Worm (Caenorhabditis elegans): ENCODE data around the gene Y45G12B.3.

The Y45G12B.3 gene

ce11 chrV:2638545-2638944 is 57.5 kb downstream of the Y45G12B.3 start, which contains the start of gene W02H5.19:
TSS of gene W02H5.19 (plus strand) at chrV:2638890.
- TF ChIP-seq jun-1 (tag; optimal IDR thresholded peaks at IDR 0.05), result no peak
- peak; percentile 72 for TF ChIP-seq nhr-102 (tag; optimal IDR thresholded peaks at IDR 0.05)
- peak; percentile 73 for TF ChIP-seq madf-9 (GFP tag; conservative IDR thresholded peaks at IDR 0.05)
- peak; percentile 90 for TF ChIP-seq dmd-9 (GFP tag; IDR thresholded peaks at IDR 0.05)
- peak; percentile 15 to 28 for TF ChIP-seq daf-16 (GFP tag; optimal IDR thresholded peaks at IDR 0.05)
- peak; percentile 52 for TF ChIP-seq daf-16 (tag; optimal IDR thresholded peaks at IDR 0.05)
- no peak for TF ChIP-seq nhr-237 (tag; optimal IDR thresholded peaks at IDR 0.05)
- TF ChIP-seq lin-38 (GFP tag; IDR thresholded peaks at IDR 0.05), result peak; percentile 85
- no peak for TF ChIP-seq mdl-1 (tag; optimal IDR thresholded peaks at IDR 0.05)
- no peak for TF ChIP-seq saeg-2 (GFP tag; IDR thresholded peaks at IDR 0.05)
- TF ChIP-seq dpl-1 (GFP tag; optimal IDR thresholded peaks at IDR 0.05), result peak; percentile 98
- peak; percentile 96 for TF ChIP-seq ZK337.2 (GFP tag; IDR thresholded peaks at IDR 0.05)
- TF ChIP-seq egl-27 (tag; optimal IDR thresholded peaks at IDR 0.05), result no peak
- TF ChIP-seq ceh-44 (GFP tag; IDR thresholded peaks at IDR 0.05), result 0 out of 2 replicates have a peak, but pooled peaks have one; percentile 22
- peak; percentile 67 for TF ChIP-seq F10B5.3 (tag; optimal IDR thresholded peaks at IDR 0.05)
- TF ChIP-seq F37D6.2 (tag; optimal IDR thresholded peaks at IDR 0.05), result peak; percentile 29
- peak; percentile 61; the same call in 1 of the 2 replicates for TF ChIP-seq Y48G9A.11 (GFP tag; IDR thresholded peaks at IDR 0.05)
- 0 out of 2 replicates have a peak, but pooled peaks have one; percentile 25 for TF ChIP-seq D1046.2 (GFP tag; IDR thresholded peaks at IDR 0.05)
- TF ChIP-seq egl-43 (GFP tag; IDR thresholded peaks at IDR 0.05), result no peak
- 0 out of 2 replicates have a peak, but pooled peaks have one; percentile 45 for TF ChIP-seq zfp-3 (GFP tag; conservative IDR thresholded peaks at IDR 0.05)
- no peak for TF ChIP-seq daf-19 (GFP tag; conservative IDR thresholded peaks at IDR 0.05)
- no peak for TF ChIP-seq Y5F2A.4 (GFP tag; optimal IDR thresholded peaks at IDR 0.05)
- no peak for TF ChIP-seq skn-1 (tag; optimal IDR thresholded peaks at IDR 0.05)
- TF ChIP-seq ama-1 (optimal IDR thresholded peaks at IDR 0.05), result no peak
- TF ChIP-seq arid-1 (GFP tag; conservative IDR thresholded peaks at IDR 0.05), result 0 out of 2 replicates have a peak, but pooled peaks have one; percentile 19
- TF ChIP-seq tag-97 (GFP tag; IDR thresholded peaks at IDR 0.05), result 0 out of 2 replicates have a peak, but pooled peaks have one; percentile 56
- TF ChIP-seq rbr-2 (tag; optimal IDR thresholded peaks at IDR 0.05), result peak; percentile 60
- no peak for TF ChIP-seq unc-62 (GFP tag; optimal IDR thresholded peaks at IDR 0.05 in 1 of 2)
- no peak for TF ChIP-seq unc-62 (tag; optimal IDR thresholded peaks at IDR 0.05)
- peak; percentile 52 for TF ChIP-seq F49E8.2 (tag; optimal IDR thresholded peaks at IDR 0.05; ENCODE audit: borderline replicate concordance)
- TF ChIP-seq hif-1 (tag; optimal IDR thresholded peaks at IDR 0.05), result peak in 1 of 2 experiments; percentile 91
- no peak for TF ChIP-seq madf-5 (GFP tag; IDR thresholded peaks at IDR 0.05)
- peak; percentile 72 for TF ChIP-seq dve-1 (tag; optimal IDR thresholded peaks at IDR 0.05; ENCODE audit: insufficient read depth)
- TF ChIP-seq mxl-3 (GFP tag; optimal IDR thresholded peaks at IDR 0.05), result peak; percentile 30
- TF ChIP-seq mes-2 (tag; optimal IDR thresholded peaks at IDR 0.05; ENCODE audit: poor library complexity, severe bottlenecking), result peak; percentile 100
- peak; percentile 27 for TF ChIP-seq nhr-28 (tag; optimal IDR thresholded peaks at IDR 0.05)
- peak; percentile 46 for TF ChIP-seq hlh-30 (tag; optimal IDR thresholded peaks at IDR 0.05; ENCODE audit: insufficient read depth)
- TF ChIP-seq ztf-11 (tag; optimal IDR thresholded peaks at IDR 0.05), result no peak
- no peak for TF ChIP-seq F44E2.7 (GFP tag; IDR thresholded peaks at IDR 0.05)
- TF ChIP-seq nhr-48 (tag; optimal IDR thresholded peaks at IDR 0.05), result peak; percentile 2
- peak; percentile 67 for TF ChIP-seq aha-1 (tag)
- TF ChIP-seq unc-130 (GFP tag; optimal IDR thresholded peaks at IDR 0.05), result peak; percentile 65
- TF ChIP-seq ztf-7 (tag; optimal IDR thresholded peaks at IDR 0.05), result peak; percentile 45
- TF ChIP-seq lsy-2 (tag; optimal IDR thresholded peaks at IDR 0.05), result peak in 1 of 2 experiments; percentile 85
- peak; percentile 65 for TF ChIP-seq hlh-11 (tag; optimal IDR thresholded peaks at IDR 0.05)
- peak; percentile 90 for TF ChIP-seq duxl-1 (tag; optimal IDR thresholded peaks at IDR 0.05; ENCODE audit: poor library complexity)
- TF ChIP-seq nhr-41 (GFP tag; IDR thresholded peaks at IDR 0.05), result no peak
- peak; percentile 27 for TF ChIP-seq nhr-6 (tag; optimal IDR thresholded peaks at IDR 0.05)
- peak; percentile 13; the same call in 1 of the 2 replicates for TF ChIP-seq php-3 (GFP tag; IDR thresholded peaks at IDR 0.05)
- TF ChIP-seq T26A8.4 (GFP tag; IDR thresholded peaks at IDR 0.05), result 0 out of 2 replicates have a peak, but pooled peaks have one; percentile 30
- TF ChIP-seq vab-7 (GFP tag; IDR thresholded peaks at IDR 0.05), result peak; percentile 35; the same call in 1 of the 2 replicates
